Worm (Caenorhabditis elegans) whole organism, young adult: ENCODE results near the gene C07A9.10.

Source experiments
- B0261.1 ChIP-seq: sonication (generic microtip); optimal IDR thresholded peaks from 2 replicates; lab custom pipeline; 2016; ENCODE audit warnings: mild to moderate bottlenecking, missing genetic modification characterization, moderate library complexity, missing compliant biosample characterization
- B0336.3 ChIP-seq: fragments of 200-800 bp; sonication (Bioruptor generic); IDR thresholded peaks from 2 replicates; pipeline ENCODE4 v1.3.6; 2022; ENCODE audit warnings: missing genetic modification characterization, missing compliant biosample characterization
- F39B2.1 ChIP-seq: fragments of 200-800 bp; sonication (Bioruptor generic); IDR thresholded peaks from 2 replicates; pipeline ENCODE4 v1.3.6; 2022; ENCODE audit warnings: missing genetic modification reagents, missing genetic modification characterization, missing compliant biosample characterization
- K11D2.4 ChIP-seq: fragments of 200-800 bp; sonication (Bioruptor generic); IDR thresholded peaks from 2 replicates; pipeline ENCODE4 v1.3.6; 2022; ENCODE audit warnings: missing genetic modification reagents, missing genetic modification characterization, missing compliant biosample characterization
- K12H6.12 ChIP-seq: fragments of 200-800 bp; sonication (Bioruptor generic); optimal IDR thresholded peaks from 2 replicates; lab custom pipeline; 2018; ENCODE audit warnings: mild to moderate bottlenecking, missing genetic modification characterization, missing compliant biosample characterization
- Y53G8AR.9 ChIP-seq: fragments of 200-800 bp; sonication (Bioruptor generic); conservative IDR thresholded peaks from 2 replicates; pipeline ENCODE4 v1.3.6; 2022; ENCODE audit warnings: missing genetic modification reagents, missing genetic modification characterization, missing compliant biosample characterization
- atf-7 ChIP-seq: sonication (generic microtip); optimal IDR thresholded peaks from 2 replicates; lab custom pipeline; 2017; ENCODE audit warnings: mild to moderate bottlenecking, missing genetic modification characterization, missing compliant biosample characterization
- attf-5 ChIP-seq: fragments of 200-800 bp; sonication (Bioruptor generic); optimal IDR thresholded peaks from 2 replicates; lab custom pipeline; 2018; ENCODE audit warnings: mild to moderate bottlenecking, missing genetic modification characterization, missing compliant biosample characterization
- bed-2 ChIP-seq: fragments of 200-800 bp; sonication (Bioruptor generic); IDR thresholded peaks from 2 replicates; pipeline ENCODE4 v1.3.6; 2022; ENCODE audit warnings: missing genetic modification reagents, missing genetic modification characterization, missing compliant biosample characterization
- cebp-1 ChIP-seq, 2 experiments: fragments of 200-800 bp in 1 of 2; sonication (Bioruptor generic) in 1 of 2; sonication (generic microtip) in 1 of 2; IDR thresholded peaks in 1 of 2; optimal IDR thresholded peaks in 1 of 2; 2 replicates each; pipeline versions ENCODE4 v1.3.6 to Lab custom; 2017 to 2022; ENCODE audit warnings: missing compliant biosample characterization in 2 of 2, missing genetic modification characterization in 2 of 2, mild to moderate bottlenecking in 1 of 2, missing genetic modification reagents in 1 of 2, moderate library complexity in 1 of 2
- ceh-27 ChIP-seq: fragments of 200-800 bp; sonication (Bioruptor generic); optimal IDR thresholded peaks from 2 replicates; lab custom pipeline; 2018; ENCODE audit warnings: mild to moderate bottlenecking, missing genetic modification characterization, moderate library complexity, missing compliant biosample characterization
- dox-1 ChIP-seq: fragments of 200-800 bp; sonication (Bioruptor generic); IDR thresholded peaks from 2 replicates; pipeline ENCODE4 v1.3.6; 2022; ENCODE audit warnings: missing genetic modification reagents, missing genetic modification characterization, missing compliant biosample characterization
- dpl-1 ChIP-seq: fragments of 150-350 bp; optimal IDR thresholded peaks from 2 replicates; lab custom pipeline; 2014; ENCODE audit warnings: missing biosample characterization, missing genetic modification reagents, missing genetic modification characterization
- egl-18 ChIP-seq: fragments of 200-800 bp; sonication (Bioruptor generic); IDR thresholded peaks from 2 replicates; pipeline ENCODE4 v1.3.6; 2022; ENCODE audit warnings: missing genetic modification reagents, missing genetic modification characterization, missing compliant biosample characterization
- egrh-3 ChIP-seq: fragments of 200-800 bp; sonication (Bioruptor generic); IDR thresholded peaks from 2 replicates; pipeline ENCODE4 v1.3.6; 2022; ENCODE audit warnings: missing genetic modification reagents, missing genetic modification characterization, missing compliant biosample characterization
- ekl-4 ChIP-seq: fragments of 200-800 bp; sonication (Bioruptor generic); IDR thresholded peaks from 2 replicates; pipeline ENCODE4 v1.3.6; 2022; ENCODE audit warnings: missing genetic modification reagents, missing genetic modification characterization, missing compliant biosample characterization
- ets-4 ChIP-seq: fragments of 200-800 bp; sonication (Bioruptor generic); optimal IDR thresholded peaks from 2 replicates; lab custom pipeline; 2018; ENCODE audit warnings: mild to moderate bottlenecking, missing genetic modification characterization, missing compliant biosample characterization
- hmg-1.2 ChIP-seq: fragments of 200-800 bp; sonication (Bioruptor generic); IDR thresholded peaks from 2 replicates; pipeline ENCODE4 v1.3.6; 2022; ENCODE audit warnings: missing genetic modification reagents, missing genetic modification characterization, missing compliant biosample characterization
- hmg-20 ChIP-seq: fragments of 200-800 bp; sonication (Bioruptor generic); IDR thresholded peaks from 2 replicates; pipeline ENCODE4 v1.3.6; 2022; ENCODE audit warnings: missing genetic modification reagents, missing genetic modification characterization, missing compliant biosample characterization
- lin-35 ChIP-seq, 3 experiments: fragments of 150-350 bp in 2 of 3; sonication (generic microtip) in 1 of 3; optimal IDR thresholded peaks; 2 replicates each; lab custom pipeline; 2014 to 2018; ENCODE audit warnings: missing biosample characterization in 3 of 3, missing genetic modification characterization in 3 of 3, missing genetic modification reagents in 3 of 3
- lin-40 ChIP-seq: sonication (generic microtip); optimal IDR thresholded peaks from 2 replicates; lab custom pipeline; 2016; ENCODE audit warnings: missing genetic modification characterization, mild to moderate bottlenecking, missing compliant biosample characterization, missing genotype, missing genetic modification reagents
- lin-54 ChIP-seq: fragments of 200-800 bp; sonication (Bioruptor generic); optimal IDR thresholded peaks from 2 replicates; lab custom pipeline; 2018; ENCODE audit warnings: mild to moderate bottlenecking, missing genetic modification characterization, missing compliant biosample characterization
- mcd-1 ChIP-seq: fragments of 200-800 bp; sonication (Bioruptor generic); IDR thresholded peaks from 2 replicates; pipeline ENCODE4 v1.3.6; 2022; ENCODE audit warnings: missing genetic modification reagents, missing genetic modification characterization, missing compliant biosample characterization
- nhr-80 ChIP-seq: sonication (generic microtip); optimal IDR thresholded peaks from 2 replicates; lab custom pipeline; 2016; ENCODE audit warnings: missing genetic modification characterization, missing compliant biosample characterization
- rcor-1 ChIP-seq: fragments of 200-800 bp; sonication (Bioruptor generic); IDR thresholded peaks from 2 replicates; pipeline ENCODE4 v1.3.6; 2022; ENCODE audit warnings: missing genetic modification reagents, missing genetic modification characterization, missing compliant biosample characterization
- rpc-1 ChIP-seq, 2 experiments: fragments of 150-350 bp in 1 of 2; sonication (generic microtip) in 1 of 2; optimal IDR thresholded peaks; 2 replicates each; lab custom pipeline; 2014 to 2018; ENCODE audit warnings: missing biosample characterization in 1 of 2, missing genetic modification characterization in 1 of 2, missing genetic modification reagents in 1 of 2, missing genotype in 1 of 2
- snpc-1.1 ChIP-seq: sonication (generic microtip); optimal IDR thresholded peaks from 2 replicates; lab custom pipeline; 2017; ENCODE audit warnings: missing genetic modification characterization, mild to moderate bottlenecking, missing compliant biosample characterization, antibody characterized with exemption, moderate library complexity, missing genotype, missing genetic modification reagents; ENCODE audit not compliant: insufficient read depth
- snpc-1.3 ChIP-seq: sonication (generic microtip); optimal IDR thresholded peaks from 2 replicates; lab custom pipeline; 2017; ENCODE audit warnings: missing genetic modification characterization, mild to moderate bottlenecking, missing compliant biosample characterization, antibody characterized with exemption, moderate library complexity, missing genotype, missing genetic modification reagents; ENCODE audit not compliant: insufficient read depth
- snpc-3.4 ChIP-seq: sonication (generic microtip); optimal IDR thresholded peaks from 2 replicates; lab custom pipeline; 2017; ENCODE audit warnings: missing genetic modification characterization, mild to moderate bottlenecking, missing compliant biosample characterization, antibody characterized with exemption, moderate library complexity, missing genotype, missing genetic modification reagents
- snpc-4 ChIP-seq, 5 experiments: fragments of 150-350 bp in 1 of 5; sonication (generic microtip) in 4 of 5; optimal IDR thresholded peaks; 2 replicates each; lab custom pipeline; 2014 to 2018; ENCODE audit warnings: missing genetic modification characterization in 5 of 5, missing biosample characterization in 3 of 5, antibody characterized with exemption in 2 of 5, mild to moderate bottlenecking in 2 of 5, missing compliant biosample characterization in 2 of 5, missing genotype in 2 of 5, moderate library complexity in 2 of 5, missing genetic modification reagents in 1 of 5
- sptf-2 ChIP-seq: fragments of 200-800 bp; sonication (Bioruptor generic); optimal IDR thresholded peaks from 2 replicates; lab custom pipeline; 2018; ENCODE audit warnings: mild to moderate bottlenecking, missing genetic modification characterization, missing compliant biosample characterization

The C07A9.10 gene

DNA sequence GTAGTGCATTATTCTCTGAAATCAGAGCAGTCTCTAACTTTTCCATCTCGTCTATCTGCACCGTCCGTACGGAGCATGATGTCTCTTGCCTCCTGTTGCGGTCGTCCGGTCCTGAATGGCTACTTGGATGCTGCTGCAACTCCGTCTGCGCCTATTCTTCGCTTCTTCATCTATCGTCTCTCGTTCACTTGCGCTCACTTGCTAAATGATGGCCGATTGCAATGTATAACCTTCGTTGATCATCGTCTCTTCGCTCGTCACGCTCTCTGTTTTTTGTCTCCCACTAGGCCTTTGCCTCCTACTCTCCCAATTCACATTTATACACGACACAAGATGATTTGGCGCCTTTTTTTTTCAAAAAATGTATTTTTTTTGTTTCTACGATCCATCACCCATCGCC, 11.5 kb upstream of the C07A9.10 start:
- TF ChIP-seq lin-40 (tag; lab: Kevin White, UChicago) (peak; percentile 26), rcor-1 (GFP tag; lab: Robert Waterston, UW) (no peak), atf-7 (tag; lab: Kevin White, UChicago) (no peak), bed-2 (GFP tag; lab: Robert Waterston, UW) (no peak), ceh-27 (GFP tag; lab: Kevin White, UChicago) (peak; percentile 5), ekl-4 (GFP tag; lab: Robert Waterston, UW) (0 out of 2 replicates have a peak, but pooled peaks have one; percentile 16), Y53G8AR.9 (0 out of 2 replicates have a peak, but pooled peaks have one; percentile 35), lin-35 (GFP tag; optimal IDR thresholded peaks at IDR 0.05; lab: Kevin White, UChicago) (no peak), K11D2.4 (GFP tag; lab: Robert Waterston, UW) (0 out of 2 replicates have a peak, but pooled peaks have one; percentile 10), lin-54 (GFP tag; lab: Kevin White, UChicago) (no peak), snpc-4 (GFP tag; optimal IDR thresholded peaks at IDR 0.05; lab: Kevin White, UChicago) (no peak), snpc-4 (tag; optimal IDR thresholded peaks at IDR 0.05; lab: Kevin White, UChicago) (peak in 2 of 4 experiments; percentile 28 to 56), B0261.1 (no peak), hmg-1.2 (peak; percentile 56; the same call in 1 of the 2 replicates), B0336.3 (GFP tag; lab: Robert Waterston, UW) (peak; percentile 42; the same call in 1 of the 2 replicates), hmg-20 (GFP tag; lab: Robert Waterston, UW) (no peak), cebp-1 (GFP tag; IDR thresholded peaks at IDR 0.05; lab: Robert Waterston, UW) (no peak), cebp-1 (tag; optimal IDR thresholded peaks at IDR 0.05; lab: Kevin White, UChicago) (peak; percentile 58), egrh-3 (GFP tag; lab: Robert Waterston, UW) (no peak), K12H6.12 (tag; lab: Kevin White, UChicago) (peak; percentile 12), rpc-1 (optimal IDR thresholded peaks at IDR 0.05; lab: Kevin White, UChicago) (no peak), rpc-1 (tag; optimal IDR thresholded peaks at IDR 0.05; lab: Kevin White, UChicago) (no peak), ets-4 (peak; percentile 4), sptf-2 (GFP tag; lab: Kevin White, UChicago) (no peak), mcd-1 (GFP tag; lab: Robert Waterston, UW) (0 out of 2 replicates have a peak, but pooled peaks have one; percentile 38), attf-5 (GFP tag; lab: Kevin White, UChicago) (peak; percentile 38), dox-1 (GFP tag; lab: Robert Waterston, UW) (peak; percentile 78), nhr-80 (tag; lab: Kevin White, UChicago) (peak; percentile 97), dpl-1 (GFP tag; lab: Kevin White, UChicago) (no peak), F39B2.1 (GFP tag; lab: Robert Waterston, UW) (no peak)

DNA sequence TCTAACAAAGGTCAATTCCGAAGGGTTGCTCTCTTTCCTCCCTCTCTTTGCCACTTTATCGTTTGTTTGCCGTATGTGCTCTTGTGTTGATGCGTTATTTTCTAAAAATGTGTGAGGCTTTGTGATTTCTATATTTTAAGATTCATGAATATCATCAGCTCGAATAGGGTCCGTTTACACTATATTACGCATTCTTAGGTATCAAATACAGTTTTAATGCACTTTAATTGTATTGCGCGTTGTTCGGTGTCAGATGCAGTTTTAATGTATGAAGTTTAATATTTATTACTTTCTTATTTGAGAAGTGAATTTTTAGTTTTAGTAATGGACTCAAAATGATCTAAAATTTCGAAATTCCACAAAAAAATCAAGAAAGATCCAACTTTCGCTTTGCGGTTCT, 10.6 kb upstream of the C07A9.10 start, which contains the start of gene bud-31:
bud-31 (minus strand) TSS at position 101 of the 400 bp plus-strand sequence.
- no peak for TF ChIP-seq egl-18 (GFP tag; lab: Robert Waterston, UW)
- TF ChIP-seq, all 124 proteins: peak for 0

DNA sequence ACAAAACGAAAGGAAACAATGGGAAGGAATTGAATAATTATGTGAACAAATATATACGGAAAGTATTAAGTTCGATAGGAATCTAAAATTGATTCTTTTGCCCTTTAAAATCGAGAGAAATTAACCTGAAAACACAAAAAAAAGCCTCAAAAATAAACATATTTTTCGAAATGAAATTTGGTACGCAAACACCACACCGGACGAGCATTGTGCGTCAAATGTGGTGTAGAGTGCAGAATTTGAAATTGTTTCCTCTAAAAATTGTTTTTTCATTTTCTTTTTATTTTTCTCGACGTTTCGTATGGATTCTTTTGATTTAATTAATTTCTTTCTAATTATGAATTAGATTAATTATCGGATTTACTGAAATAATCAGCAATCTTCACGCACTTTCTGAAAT, 9.5 kb upstream of the C07A9.10 start:
- TF ChIP-seq snpc-3.4 (tag; lab: Kevin White, UChicago), result peak; percentile 7
- peak; percentile 33 for TF ChIP-seq snpc-1.3 (tag; lab: Kevin White, UChicago)
- no peak for TF ChIP-seq ekl-4 (GFP tag; lab: Robert Waterston, UW)
- TF ChIP-seq snpc-1.1 (tag; lab: Kevin White, UChicago), result peak; percentile 25
